Fruit fly (Drosophila melanogaster) S2 (cell line): ENCODE data around the gene Lrrk.

Experiments used
- CG8478 ChIP-seq: fragments of >200 bp; optimal IDR thresholded peaks from 2 replicates; lab custom pipeline; 2018
- CTCF ChIP-seq, 2 experiments: fragments of >200 bp; optimal IDR thresholded peaks; 2 replicates each; lab custom pipeline; 2018

- TF ChIP-seq CG8478, result no peak
- TF ChIP-seq CTCF (optimal IDR thresholded peaks at IDR 0.05; lab: Kevin White, UChicago), result no peak
Observed at dm6 chr3R:20626123-20626522, 9.2 kb upstream of the Lrrk start.
